Fruit fly (Drosophila melanogaster) whole organism, adult: Measurements from ENCODE around the gene CG13855.
A peak's percentile ranks its signal among the peaks of the same experiment; 100 is the strongest.

ENCODE experiments used
- CG11617 ChIP-seq: fragments of 200-800 bp; sonication (Bioruptor generic); optimal IDR thresholded peaks from 2 replicates; lab custom pipeline; 2017; ENCODE audit warnings: mild to moderate bottlenecking, missing biosample characterization, missing genetic modification reagents, missing genetic modification characterization
- CG12768 ChIP-seq: fragments of 200-800 bp; sonication (Bioruptor generic); optimal IDR thresholded peaks from 2 replicates; lab custom pipeline; 2017; ENCODE audit warnings: missing biosample characterization, missing genetic modification characterization, mild to moderate bottlenecking, moderate library complexity, missing genetic modification reagents
- CG14711 ChIP-seq: fragments of 200-800 bp; sonication (Bioruptor generic); optimal IDR thresholded peaks from 2 replicates; lab custom pipeline; 2018; ENCODE audit warnings: missing biosample characterization, mild to moderate bottlenecking, missing genetic modification characterization, moderate library complexity
- CG1620 ChIP-seq: fragments of 200-800 bp; sonication (Bioruptor generic); optimal IDR thresholded peaks from 2 replicates; lab custom pipeline; 2016; ENCODE audit warnings: missing biosample characterization, missing genetic modification characterization
- CG33017 ChIP-seq: fragments of 200-800 bp; sonication (Bioruptor generic); optimal IDR thresholded peaks from 2 replicates; lab custom pipeline; 2018; ENCODE audit warnings: missing biosample characterization, mild to moderate bottlenecking, missing genetic modification characterization, moderate library complexity
- CG5204 ChIP-seq: fragments of 200-800 bp; sonication (Bioruptor generic); optimal IDR thresholded peaks from 2 replicates; lab custom pipeline; 2016; ENCODE audit warnings: missing biosample characterization, missing genetic modification characterization
- CG7045 ChIP-seq: fragments of 200-800 bp; sonication (Bioruptor generic); optimal IDR thresholded peaks from 2 replicates; lab custom pipeline; 2017; ENCODE audit warnings: missing biosample characterization, mild to moderate bottlenecking, missing genetic modification characterization
- CG7101 ChIP-seq: fragments of 200-800 bp; sonication (Bioruptor generic); optimal IDR thresholded peaks from 2 replicates; lab custom pipeline; 2018; ENCODE audit warnings: missing biosample characterization, mild to moderate bottlenecking, missing genetic modification characterization, moderate library complexity
- Clk ChIP-seq: fragments of 200-800 bp; sonication (Bioruptor generic); optimal IDR thresholded peaks from 2 replicates; lab custom pipeline; 2017; ENCODE audit warnings: missing biosample characterization, missing genetic modification characterization
- Crg-1 ChIP-seq: fragments of 200-800 bp; sonication (Bioruptor generic); optimal IDR thresholded peaks from 2 replicates; lab custom pipeline; 2016; ENCODE audit warnings: missing biosample characterization, missing genetic modification characterization
- Hr96 ChIP-seq: fragments of 200-800 bp; sonication (Bioruptor generic); optimal IDR thresholded peaks from 2 replicates; lab custom pipeline; 2016; ENCODE audit warnings: missing biosample characterization, missing genetic modification characterization
- Mnt ChIP-seq: fragments of 200-800 bp; sonication (Bioruptor generic); optimal IDR thresholded peaks from 2 replicates; lab custom pipeline; 2016; ENCODE audit warnings: missing biosample characterization, mild to moderate bottlenecking, missing genetic modification characterization
- bab1 ChIP-seq: fragments of 200-800 bp; sonication (Bioruptor generic); optimal IDR thresholded peaks from 3 replicates; lab custom pipeline; 2019; ENCODE audit warnings: missing biosample characterization, mild to moderate bottlenecking, missing genetic modification characterization, moderate library complexity
- cic ChIP-seq: fragments of 200-800 bp; sonication (Bioruptor generic); optimal IDR thresholded peaks from 2 replicates; lab custom pipeline; 2017; ENCODE audit warnings: missing biosample characterization, mild to moderate bottlenecking, missing genetic modification characterization, moderate library complexity
- cnc ChIP-seq, 2 experiments: fragments of >200 bp; optimal IDR thresholded peaks; 2 replicates each; lab custom pipeline; 2017
- kay ChIP-seq: fragments of 200-800 bp; sonication (Bioruptor generic); peaks from one replicate; lab custom pipeline; 2016; ENCODE audit warnings: missing biosample characterization, missing genetic modification characterization, borderline replicate concordance
- ovo ChIP-seq: fragments of 200-800 bp; sonication (Bioruptor generic); optimal IDR thresholded peaks from 2 replicates; lab custom pipeline; 2016; ENCODE audit warnings: missing biosample characterization, missing genetic modification characterization
- pad ChIP-seq: fragments of 200-800 bp; sonication (Bioruptor generic); optimal IDR thresholded peaks from 3 replicates; lab custom pipeline; 2017; ENCODE audit warnings: missing biosample characterization, missing genetic modification characterization, mild to moderate bottlenecking, moderate library complexity, missing genetic modification reagents
- tj ChIP-seq: fragments of 200-800 bp; sonication (Bioruptor generic); optimal IDR thresholded peaks from 3 replicates; lab custom pipeline; 2017; ENCODE audit warnings: missing biosample characterization, mild to moderate bottlenecking, missing genetic modification characterization, moderate library complexity
- toe ChIP-seq: fragments of 200-800 bp; sonication (Bioruptor generic); optimal IDR thresholded peaks from 2 replicates; lab custom pipeline; 2016; ENCODE audit warnings: missing biosample characterization, missing genetic modification characterization

Gene CG13855

dm6 chr3R:22410537-22411360 lies 5.0 kb downstream of the CG13855 start, which contains the start of the genes CG13850 and lqfR:
TSS of gene CG13850 (minus strand) at chr3R:22410915.
TSS of gene lqfR (plus strand) at chr3R:22411301.
- TF ChIP-seq cic (peak; percentile 49), CG14711 (tag; lab: Kevin White, UChicago) (peak; percentile 65), CG1620 (GFP tag; lab: Kevin White, UChicago) (peak; percentile 88), bab1 (GFP tag; lab: Kevin White, UChicago) (peak; percentile 25), CG7045 (GFP tag; lab: Kevin White, UChicago) (peak; percentile 69), ovo (GFP tag; lab: Kevin White, UChicago) (peak; percentile 80), Hr96 (peak; percentile 84), Clk (GFP tag; lab: Kevin White, UChicago) (peak; percentile 73), CG11617 (peak; percentile 84), kay (GFP tag; lab: Kevin White, UChicago) (peak; percentile 95), Crg-1 (GFP tag; lab: Kevin White, UChicago) (peak; percentile 89), toe (GFP tag; lab: Kevin White, UChicago) (peak; percentile 92), CG12768 (GFP tag; lab: Kevin White, UChicago) (peak; percentile 88), CG7101 (tag; lab: Kevin White, UChicago) (peak; percentile 81), CG5204 (GFP tag; lab: Kevin White, UChicago) (peak; percentile 85), tj (peak; percentile 57), Mnt (peak; percentile 77), cnc (optimal IDR thresholded peaks at IDR 0.05; lab: Kevin White, UChicago) (no peak), CG33017 (peak; percentile 61), pad (GFP tag; lab: Kevin White, UChicago) (peak; percentile 87)

dm6 chr3R:22411879-22412587 lies 6.3 kb downstream of the CG13855 start:
- TF ChIP-seq kay (GFP tag; lab: Kevin White, UChicago) = peak; percentile 14
- peak; percentile 12 for TF ChIP-seq Hr96
- TF ChIP-seq cic = peak; percentile 55
- TF ChIP-seq Mnt = peak; percentile 20
- TF ChIP-seq CG33017 = no peak
- TF ChIP-seq CG12768 (GFP tag; lab: Kevin White, UChicago) = peak; percentile 7
- TF ChIP-seq CG7101 (tag; lab: Kevin White, UChicago) = no peak

- TF ChIP-seq CG7045 (GFP tag; lab: Kevin White, UChicago) = no peak
- no peak for TF ChIP-seq Crg-1 (GFP tag; lab: Kevin White, UChicago)
- peak; percentile 45 for TF ChIP-seq CG7101 (tag; lab: Kevin White, UChicago)
- TF ChIP-seq Mnt = peak; percentile 100
- TF ChIP-seq toe (GFP tag; lab: Kevin White, UChicago) = no peak
- no peak for TF ChIP-seq cnc (optimal IDR thresholded peaks at IDR 0.05; lab: Kevin White, UChicago)
- TF ChIP-seq bab1 (GFP tag; lab: Kevin White, UChicago) = peak; percentile 67
- TF ChIP-seq tj = no peak
- peak; percentile 19 for TF ChIP-seq CG14711 (tag; lab: Kevin White, UChicago)
- no peak for TF ChIP-seq CG1620 (GFP tag; lab: Kevin White, UChicago)
- no peak for TF ChIP-seq Hr96
- TF ChIP-seq CG11617 = peak; percentile 6
- peak; percentile 27 for TF ChIP-seq pad (GFP tag; lab: Kevin White, UChicago)
- peak; percentile 27 for TF ChIP-seq cic
- TF ChIP-seq CG33017 = no peak
- no peak for TF ChIP-seq Clk (GFP tag; lab: Kevin White, UChicago)
- TF ChIP-seq ovo (GFP tag; lab: Kevin White, UChicago) = no peak
- TF ChIP-seq CG5204 (GFP tag; lab: Kevin White, UChicago) = no peak
- TF ChIP-seq kay (GFP tag; lab: Kevin White, UChicago) = peak; percentile 88
- TF ChIP-seq CG12768 (GFP tag; lab: Kevin White, UChicago) = no peak
Observed at dm6 chr3R:22420911-22421310, 15.2 kb downstream of the CG13855 start, which contains the start of the genes Nop56 and mats. TSS of gene Nop56 (minus strand) at chr3R:22421068. TSS of gene mats (plus strand) at chr3R:22421161.

dm6 chr3R:22421618-22422017 lies 15.9 kb downstream of the CG13855 start:
- TF ChIP-seq CG14711 (tag; lab: Kevin White, UChicago) (peak; percentile 56), Hr96 (peak; percentile 23), CG33017 (peak; percentile 54), CG11617 (no peak), CG7045 (GFP tag; lab: Kevin White, UChicago) (peak; percentile 6), CG1620 (GFP tag; lab: Kevin White, UChicago) (no peak), kay (GFP tag; lab: Kevin White, UChicago) (no peak), toe (GFP tag; lab: Kevin White, UChicago) (no peak), cnc (optimal IDR thresholded peaks at IDR 0.05; lab: Kevin White, UChicago) (no peak), CG7101 (tag; lab: Kevin White, UChicago) (peak; percentile 69), CG12768 (GFP tag; lab: Kevin White, UChicago) (no peak), bab1 (GFP tag; lab: Kevin White, UChicago) (peak; percentile 90), ovo (GFP tag; lab: Kevin White, UChicago) (no peak), pad (GFP tag; lab: Kevin White, UChicago) (peak; percentile 2)

dm6 chr3R:22423996-22424395 lies 18.3 kb downstream of the CG13855 start:
- no peak for TF ChIP-seq pad (GFP tag; lab: Kevin White, UChicago)
